Worm (Caenorhabditis elegans): ENCODE data around the gene srt-24.

- no peak for TF ChIP-seq elt-2 (tag; optimal IDR thresholded peaks at IDR 0.05)
- TF ChIP-seq aly-2 (tag; optimal IDR thresholded peaks at IDR 0.05), result no peak
- TF ChIP-seq zag-1 (tag; optimal IDR thresholded peaks at IDR 0.05), result no peak
- TF ChIP-seq elt-3 (tag; optimal IDR thresholded peaks at IDR 0.05), result no peak
Measured at ce11 chrIV:773580-773979, 42.7 kb upstream of the srt-24 start.
